Worm (Caenorhabditis elegans) whole organism, young adult: ENCODE measurements around the gene dhs-30.

Experiments
- F10E7.11 ChIP-seq: sonication (generic microtip); optimal IDR thresholded peaks from 2 replicates; lab custom pipeline; 2017; ENCODE audit warnings: mild to moderate bottlenecking, missing genetic modification characterization, moderate library complexity, missing compliant biosample characterization
- F33H1.4 ChIP-seq: fragments of 200-800 bp; sonication (Bioruptor generic); IDR thresholded peaks from 2 replicates; pipeline ENCODE4 v1.3.6; 2022; ENCODE audit warnings: missing genetic modification reagents, missing genetic modification characterization, missing compliant biosample characterization

- TF ChIP-seq F33H1.4 (GFP tag; lab: Robert Waterston, UW) (no peak), F10E7.11 (tag; lab: Kevin White, UChicago) (no peak)
Measured at ce11 chrX:17235749-17236561, at the start of gene dhs-30.
